Fruit fly (Drosophila melanogaster): ENCODE measurements around the gene Ziz.

DNA sequence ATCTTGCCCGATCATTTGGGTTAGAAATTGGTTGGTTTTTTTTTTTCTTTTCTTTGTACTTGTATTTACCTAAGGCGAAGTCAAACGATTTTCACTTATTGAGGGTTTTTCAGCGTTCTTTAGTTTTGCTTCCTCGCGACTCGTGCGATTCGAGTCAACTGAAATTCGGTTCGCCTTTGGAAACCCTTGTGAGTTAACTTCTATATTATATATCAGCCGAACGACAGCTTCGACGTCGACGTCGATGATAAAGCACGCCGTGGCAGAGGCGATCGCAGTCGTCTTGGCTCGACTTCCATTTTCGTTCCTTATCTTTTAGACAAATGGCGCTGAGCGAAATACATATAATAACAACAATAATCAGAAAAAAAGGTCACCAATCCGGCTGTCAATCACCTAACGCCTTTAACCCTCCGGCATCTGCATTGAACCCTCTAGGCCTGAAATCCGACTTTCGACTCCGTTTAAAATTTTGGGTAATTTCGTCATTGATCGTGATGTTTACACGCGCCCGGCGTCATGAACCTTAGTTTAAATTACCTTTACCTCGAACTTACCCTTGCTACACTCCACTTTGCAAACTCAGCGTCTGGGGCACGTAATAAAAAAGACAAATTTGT, 62.7 kb downstream of the Ziz start, which contains the start of gene CG5958:
- TF ChIP-seq CTCF (optimal IDR thresholded peaks at IDR 0.05) = no peak
- no peak for TF ChIP-seq CG8478 (optimal IDR thresholded peaks at IDR 0.05)

Measured in S2 (cell line).